Fruit fly (Drosophila melanogaster): ENCODE data around the gene CG13972.

Gene CG13972

DNA sequence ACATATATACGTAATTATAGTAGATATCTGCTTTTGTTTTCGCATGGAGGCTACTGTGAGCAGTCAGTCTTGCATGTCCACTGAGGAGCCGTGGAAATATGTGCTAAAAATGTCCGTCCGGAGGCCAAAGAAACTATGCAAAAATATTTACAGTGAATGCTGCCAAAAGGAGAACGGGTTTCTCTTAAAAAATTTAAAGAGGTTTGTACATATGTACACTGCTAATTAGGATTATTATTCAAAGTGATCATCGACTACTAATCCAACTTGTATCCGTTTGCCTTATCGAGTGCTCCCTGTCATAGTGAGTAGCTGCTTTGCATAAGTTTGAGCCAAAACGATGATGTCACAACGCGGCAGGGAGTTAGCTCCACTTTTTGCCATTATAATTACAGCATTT lies 39.9 kb upstream of the CG13972 start (continued):
- TF ChIP-seq CG12744 (GFP tag; optimal IDR thresholded peaks at IDR 0.05) (no peak), Meics (GFP tag; optimal IDR thresholded peaks at IDR 0.05) (peak; percentile 46), CG8359 (GFP tag; optimal IDR thresholded peaks at IDR 0.05; ENCODE audit: borderline replicate concordance) (no peak), gsb-n (tag; optimal IDR thresholded peaks at IDR 0.05) (no peak), Taf1 (GFP tag; IDR thresholded peaks at IDR 0.05) (peak; percentile 21; the same call in 1 of the 2 replicates), CG2678 (tag; optimal IDR thresholded peaks at IDR 0.05) (peak; percentile 36), CG7963 (GFP tag; IDR thresholded peaks at IDR 0.05; ENCODE audit: partially characterized antibody) (no peak), Chrac-16 (GFP tag; optimal IDR thresholded peaks at IDR 0.05) (no peak), Six4 (GFP tag; optimal IDR thresholded peaks at IDR 0.05) (no peak), CG15696 (tag; optimal IDR thresholded peaks at IDR 0.05) (no peak)

dm6 chr3R:27556466-27556865 lies 39.4 kb upstream of the CG13972 start:
- TF ChIP-seq CG4707 (GFP tag; optimal IDR thresholded peaks at IDR 0.05) (no peak), CG8359 (GFP tag; optimal IDR thresholded peaks at IDR 0.05; ENCODE audit: borderline replicate concordance) (no peak), hth (optimal IDR thresholded peaks at IDR 0.05) (no peak), z (GFP tag; IDR thresholded peaks at IDR 0.05) (peak; percentile 90), D19A (tag; optimal IDR thresholded peaks at IDR 0.05) (peak; percentile 62), onecut (GFP tag; IDR thresholded peaks at IDR 0.05) (no peak), HmgD (GFP tag; optimal IDR thresholded peaks at IDR 0.05) (no peak), Dref (GFP tag; IDR thresholded peaks at IDR 0.05) (no peak), CG10147 (GFP tag; optimal IDR thresholded peaks at IDR 0.05) (no peak), ci (GFP tag; IDR thresholded peaks at IDR 0.05) (0 out of 3 replicates have a peak, but pooled peaks have one; percentile 18), kay (GFP tag; optimal IDR thresholded peaks at IDR 0.05) (no peak), CG2199 (GFP tag; IDR thresholded peaks at IDR 0.05) (0 out of 3 replicates have a peak, but pooled peaks have one; percentile 16), otp (GFP tag; IDR thresholded peaks at IDR 0.05) (0 out of 3 replicates have a peak, but pooled peaks have one; percentile 36), Rx (GFP tag; IDR thresholded peaks at IDR 0.05) (no peak), gcm (GFP tag; optimal IDR thresholded peaks at IDR 0.05) (peak; percentile 69)

DNA sequence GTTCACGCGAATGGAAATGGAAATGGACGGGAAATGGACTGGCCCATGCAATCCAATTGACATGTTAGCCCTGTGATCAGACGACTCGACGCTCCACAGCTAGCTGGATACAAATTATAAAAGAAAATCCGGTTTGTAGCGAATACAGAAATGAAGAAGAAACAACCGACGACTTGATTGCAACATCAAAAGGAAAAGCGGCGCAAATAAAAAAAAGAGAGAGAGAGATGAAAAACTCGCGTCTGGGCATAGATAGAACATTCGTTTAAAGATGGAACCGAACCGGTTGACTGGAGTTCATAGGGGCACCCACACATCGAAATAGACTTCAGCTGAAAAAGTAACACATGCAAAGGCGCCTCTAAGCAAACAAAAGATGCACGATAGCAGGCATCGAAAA lies 38.8 kb upstream of the CG13972 start:
- TF ChIP-seq Side (GFP tag; optimal IDR thresholded peaks at IDR 0.05) (no peak), abd-A (tag; optimal IDR thresholded peaks at IDR 0.05) (peak; percentile 18), CG42726 (GFP tag; IDR thresholded peaks at IDR 0.05; ENCODE audit: partially characterized antibody) (no peak), Chrac-16 (GFP tag; optimal IDR thresholded peaks at IDR 0.05) (no peak), sens (GFP tag) (peak; percentile 23), cg (GFP tag; optimal IDR thresholded peaks at IDR 0.05) (peak; percentile 21), corto (GFP tag; optimal IDR thresholded peaks at IDR 0.05) (no peak), sqz (GFP tag; optimal IDR thresholded peaks at IDR 0.05) (peak; percentile 6), Hr78 (GFP tag; optimal IDR thresholded peaks at IDR 0.05) (peak in 1 of 2 experiments; percentile 66), CG17385 (GFP tag; optimal IDR thresholded peaks at IDR 0.05) (peak; percentile 30), lilli (GFP tag; optimal IDR thresholded peaks at IDR 0.05) (no peak), Dll (GFP tag; IDR thresholded peaks at IDR 0.05; ENCODE audit: partially characterized antibody) (no peak), Awh (GFP tag; IDR thresholded peaks at IDR 0.05) (peak; percentile 52; the same call in 1 of the 2 replicates), CG13123 (GFP tag; optimal IDR thresholded peaks at IDR 0.05) (no peak), p53 (GFP tag; optimal IDR thresholded peaks at IDR 0.05) (no peak), kni (GFP tag; optimal IDR thresholded peaks at IDR 0.05) (peak; percentile 37), CG5953 (GFP tag; IDR thresholded peaks at IDR 0.05) (no peak), Doc3 (GFP tag; IDR thresholded peaks at IDR 0.05; ENCODE audit: partially characterized antibody) (no peak)
